Worm (Caenorhabditis elegans) whole organism, late embryonic: Measurements from ENCODE around the gene F54D10.9.

ENCODE experiments used
- ahr-1 ChIP-seq: sonication (generic microtip); optimal IDR thresholded peaks from 2 replicates; lab custom pipeline; 2016; ENCODE audit warnings: missing genetic modification characterization, missing compliant biosample characterization
- ama-1 ChIP-seq: fragments of 150-350 bp; optimal IDR thresholded peaks from 2 replicates; lab custom pipeline; 2014
- ceh-18 ChIP-seq: sonication (generic microtip); optimal IDR thresholded peaks from 2 replicates; lab custom pipeline; 2016; ENCODE audit warnings: missing genetic modification characterization, missing compliant biosample characterization
- ceh-2 ChIP-seq: sonication (generic microtip); optimal IDR thresholded peaks from 2 replicates; lab custom pipeline; 2016; ENCODE audit warnings: missing genotype, missing genetic modification characterization, missing compliant biosample characterization
- ceh-30 ChIP-seq: fragments of 150-350 bp; optimal IDR thresholded peaks from 2 replicates; lab custom pipeline; 2014; ENCODE audit warnings: missing biosample characterization, missing genetic modification characterization
- fkh-6 ChIP-seq: sonication (generic microtip); optimal IDR thresholded peaks from 2 replicates; lab custom pipeline; 2016; ENCODE audit warnings: missing genetic modification characterization, missing compliant biosample characterization
- ttx-3 ChIP-seq: sonication (generic microtip); optimal IDR thresholded peaks from 2 replicates; lab custom pipeline; 2016; ENCODE audit warnings: missing genetic modification reagents, missing genetic modification characterization, missing compliant biosample characterization
- unc-86 ChIP-seq: sonication (generic microtip); optimal IDR thresholded peaks from 2 replicates; lab custom pipeline; 2016; ENCODE audit warnings: missing genetic modification characterization, missing compliant biosample characterization

DNA sequence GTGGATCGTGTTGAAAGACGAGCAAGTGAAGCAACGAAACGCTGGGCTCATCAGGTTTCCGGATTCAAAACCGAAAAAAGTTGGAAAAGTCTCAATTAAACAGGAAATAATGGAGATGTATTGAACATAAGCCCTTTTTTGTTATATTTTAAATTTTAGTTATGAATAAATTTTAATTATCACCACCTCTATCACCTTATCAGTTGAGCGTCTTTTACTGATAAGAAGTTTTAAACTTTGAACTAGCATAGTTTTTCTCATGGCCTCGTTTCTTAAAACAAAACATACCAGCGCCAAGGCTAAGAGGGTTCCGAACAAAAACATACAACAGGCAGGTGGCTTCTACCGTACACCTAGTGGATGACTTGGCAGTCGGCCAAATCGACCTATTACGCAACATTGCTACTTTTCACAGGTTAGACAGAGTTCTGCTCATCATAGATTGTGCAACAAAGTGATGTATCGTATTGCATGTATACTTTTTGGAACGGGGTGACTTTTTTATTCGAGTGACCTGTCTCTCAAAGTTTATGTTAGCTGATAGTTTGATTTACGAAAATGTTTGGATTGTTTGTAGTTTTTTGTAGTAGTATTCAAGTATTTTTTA lies 43.8 kb downstream of the F54D10.9 start:
- TF ChIP-seq unc-86 (tag; lab: Kevin White, UChicago) (no peak), ahr-1 (tag; lab: Kevin White, UChicago) (no peak), ceh-2 (no peak), ceh-30 (tag; lab: Kevin White, UChicago) (no peak), ama-1 (lab: Kevin White, UChicago) (no peak), ceh-18 (no peak), ttx-3 (tag; lab: Kevin White, UChicago) (no peak), fkh-6 (no peak)
